Worm (Caenorhabditis elegans) whole organism, mixed stage, embryonic: ENCODE data around the gene mtrr-1.

Experiments used
- blmp-1 ChIP-seq: fragments of 150-350 bp; optimal IDR thresholded peaks from 2 replicates; lab custom pipeline; 2014; ENCODE audit warnings: missing biosample characterization, missing genetic modification characterization
- ces-1 ChIP-seq: fragments of 150-350 bp; optimal IDR thresholded peaks from 2 replicates; lab custom pipeline; 2014; ENCODE audit warnings: missing biosample characterization, missing genetic modification reagents, missing genetic modification characterization
- lin-13 ChIP-seq: fragments of 150-350 bp; optimal IDR thresholded peaks from 2 replicates; lab custom pipeline; 2014; ENCODE audit warnings: missing biosample characterization, missing genetic modification characterization
- lsy-2 ChIP-seq: fragments of 150-350 bp; optimal IDR thresholded peaks from 2 replicates; lab custom pipeline; 2014; ENCODE audit warnings: missing biosample characterization, missing genetic modification characterization
- mep-1 ChIP-seq: fragments of 150-350 bp; optimal IDR thresholded peaks from 2 replicates; lab custom pipeline; 2017; ENCODE audit warnings: missing biosample characterization, missing genetic modification reagents, missing genetic modification characterization, inconsistent platforms
- nhr-2 ChIP-seq: fragments of 150-350 bp; optimal IDR thresholded peaks from 2 replicates; lab custom pipeline; 2014; ENCODE audit warnings: missing biosample characterization, missing genetic modification characterization
- snpc-4 ChIP-seq: fragments of 150-350 bp; optimal IDR thresholded peaks from 2 replicates; lab custom pipeline; 2014; ENCODE audit warnings: missing biosample characterization, missing genetic modification characterization
- tbx-8 ChIP-seq: fragments of 200-800 bp; sonication (Bioruptor generic); optimal IDR thresholded peaks from 2 replicates; lab custom pipeline; 2018; ENCODE audit warnings: mild to moderate bottlenecking, missing genetic modification characterization, moderate library complexity, missing compliant biosample characterization
- unc-120 ChIP-seq: sonication (generic microtip); optimal IDR thresholded peaks from 2 replicates; lab custom pipeline; 2017; ENCODE audit warnings: missing genetic modification characterization, missing compliant biosample characterization; ENCODE audit not compliant: poor library complexity, severe bottlenecking
- unc-39 ChIP-seq: fragments of 150-350 bp; optimal IDR thresholded peaks from 2 replicates; lab custom pipeline; 2014; ENCODE audit warnings: missing biosample characterization, missing genetic modification characterization
- ztf-11 ChIP-seq: fragments of 150-350 bp; optimal IDR thresholded peaks from 2 replicates; lab custom pipeline; 2014; ENCODE audit warnings: missing biosample characterization, missing genetic modification characterization

DNA sequence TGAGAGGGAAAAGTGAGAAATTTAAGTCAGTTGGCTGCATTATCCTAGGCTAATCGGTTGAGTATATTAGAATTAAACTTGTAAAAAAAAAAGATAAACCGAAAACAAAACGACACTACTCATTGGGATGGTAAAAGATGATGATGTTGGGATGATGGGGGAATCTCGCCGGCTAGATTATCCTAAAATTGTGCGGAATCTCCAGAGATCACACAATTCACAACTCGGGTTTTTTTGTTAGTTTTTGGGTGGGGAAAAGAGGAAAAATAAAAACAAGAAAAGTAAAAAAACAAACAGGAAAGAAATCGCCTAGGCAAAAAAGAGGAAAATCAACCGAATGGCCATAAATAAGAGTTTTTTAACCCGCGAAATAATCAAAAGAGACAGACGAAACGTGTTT lies 10.6 kb upstream of the mtrr-1 start:
- TF ChIP-seq unc-39 (tag; lab: Kevin White, UChicago): no peak
- TF ChIP-seq nhr-2 (tag; lab: Kevin White, UChicago): no peak
- no peak for TF ChIP-seq ces-1 (GFP tag; lab: Kevin White, UChicago)
- TF ChIP-seq unc-120 (tag; lab: Kevin White, UChicago): no peak
- no peak for TF ChIP-seq lin-13 (tag; lab: Kevin White, UChicago)
- no peak for TF ChIP-seq lsy-2
- no peak for TF ChIP-seq mep-1 (tag; lab: Kevin White, UChicago)
- no peak for TF ChIP-seq snpc-4
- TF ChIP-seq ztf-11 (tag; lab: Kevin White, UChicago): no peak
- TF ChIP-seq blmp-1: no peak
- TF ChIP-seq tbx-8 (GFP tag; lab: Kevin White, UChicago): no peak
